In the genomic region with DNA sequence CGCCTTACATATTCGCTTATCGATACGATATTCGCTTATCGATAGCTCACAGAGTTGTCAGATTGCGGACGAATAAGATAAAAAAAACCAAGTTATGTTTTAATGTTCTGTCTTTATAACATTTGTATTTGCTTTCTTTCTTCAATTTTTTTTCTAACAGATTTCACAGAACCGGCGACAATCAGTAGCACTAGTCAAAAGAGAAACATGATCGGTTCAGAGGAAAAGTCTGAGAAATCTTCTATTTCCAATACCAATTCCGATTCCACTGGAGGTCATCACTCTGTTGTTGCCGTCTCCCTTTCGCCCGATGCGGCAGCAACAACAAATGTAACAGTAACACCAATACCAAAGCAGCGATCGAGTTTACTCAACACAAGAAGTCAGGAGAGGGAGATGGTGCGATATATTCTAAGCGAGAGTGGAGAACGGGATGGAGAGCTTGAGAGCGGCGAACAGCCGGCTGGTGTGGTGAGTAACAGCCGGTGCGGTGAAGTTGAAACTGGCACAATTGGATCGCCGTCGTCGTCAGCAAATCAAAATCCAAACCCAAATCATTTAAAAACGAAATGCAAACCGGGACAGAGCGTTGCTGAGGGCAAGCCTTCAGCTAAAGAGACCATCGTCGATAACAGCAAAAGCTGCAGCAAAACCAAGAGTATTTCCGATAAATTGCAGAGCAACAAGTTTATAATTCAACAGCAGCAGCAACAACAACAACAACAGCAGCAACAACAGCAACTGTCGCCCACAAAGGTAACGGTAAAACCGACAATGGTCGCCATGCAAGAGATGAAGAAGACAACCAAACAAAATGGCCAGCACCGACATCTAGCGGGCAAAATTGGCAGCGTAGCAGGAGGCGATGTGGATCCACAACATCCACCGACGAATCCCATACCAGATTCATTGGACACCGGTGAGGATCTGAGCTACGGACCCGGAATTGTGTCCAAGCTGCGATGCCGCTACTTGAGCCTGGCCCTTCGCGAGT, we compare ENCODE assay signal across 1 fruit fly cellular context.
TF ChIP-seq lines count a peak whose summit lies in the region.

No protein-coding gene starts in this region.

TF ChIP-seq in whole organism, embryonic, 481 proteins besides CTCF, POLR2A, EP300 and RAD21 (continued from another document and continues in another):
- no peak for TF ChIP-seq hkb (optimal IDR thresholded peaks at IDR 0.05; lab: Kevin White, UChicago)
- TF ChIP-seq hkb (GFP tag; IDR thresholded peaks at IDR 0.05; lab: Robert Waterston, UW): no peak
- TF ChIP-seq ci (GFP tag; IDR thresholded peaks at IDR 0.05; lab: Robert Waterston, UW): peak; percentile 72; the same call in 1 of the 3 replicates
- TF ChIP-seq nom (GFP tag; optimal IDR thresholded peaks at IDR 0.05; lab: Kevin White, UChicago): peak; percentile 75
- TF ChIP-seq D (optimal IDR thresholded peaks at IDR 0.05; lab: Kevin White, UChicago): no peak
- no peak for TF ChIP-seq D (GFP tag; optimal IDR thresholded peaks at IDR 0.05; lab: Kevin White, UChicago)
- TF ChIP-seq CG7839 (tag; optimal IDR thresholded peaks at IDR 0.05; lab: Kevin White, UChicago): peak; percentile 62
- TF ChIP-seq CG16813 (GFP tag; IDR thresholded peaks at IDR 0.05; lab: Robert Waterston, UW; ENCODE audit: partially characterized antibody): peak; percentile 54
- TF ChIP-seq disco-r (GFP tag; optimal IDR thresholded peaks at IDR 0.05; lab: Kevin White, UChicago): no peak
- TF ChIP-seq CG17328 (GFP tag; IDR thresholded peaks at IDR 0.05; lab: Robert Waterston, UW): no peak
- TF ChIP-seq Six4 (GFP tag; optimal IDR thresholded peaks at IDR 0.05; lab: Kevin White, UChicago): no peak
- peak; percentile 60 for TF ChIP-seq sd (tag; optimal IDR thresholded peaks at IDR 0.05; lab: Kevin White, UChicago)
- peak; percentile 18 for TF ChIP-seq trh (GFP tag; optimal IDR thresholded peaks at IDR 0.05; lab: Kevin White, UChicago)
- peak; percentile 41 for TF ChIP-seq CG18619 (GFP tag; optimal IDR thresholded peaks at IDR 0.05; lab: Kevin White, UChicago)
- TF ChIP-seq grau (tag; optimal IDR thresholded peaks at IDR 0.05; lab: Kevin White, UChicago): peak; percentile 76
- TF ChIP-seq CG3281 (GFP tag; optimal IDR thresholded peaks at IDR 0.05; lab: Kevin White, UChicago): peak; percentile 71
- peak; percentile 78 for TF ChIP-seq CG9817 (tag; optimal IDR thresholded peaks at IDR 0.05; lab: Kevin White, UChicago)
- peak; percentile 79 for TF ChIP-seq shn (GFP tag; optimal IDR thresholded peaks at IDR 0.05; lab: Kevin White, UChicago)
- no peak for TF ChIP-seq jigr1 (GFP tag; IDR thresholded peaks at IDR 0.05; lab: Robert Waterston, UW)
- TF ChIP-seq CG15479 (GFP tag; optimal IDR thresholded peaks at IDR 0.05; lab: Kevin White, UChicago): no peak
- peak; percentile 2 for TF ChIP-seq CG1233 (GFP tag; optimal IDR thresholded peaks at IDR 0.05; lab: Kevin White, UChicago)
- TF ChIP-seq ewg (GFP tag; optimal IDR thresholded peaks at IDR 0.05; lab: Kevin White, UChicago): peak; percentile 1
- TF ChIP-seq CG4707 (GFP tag; optimal IDR thresholded peaks at IDR 0.05; lab: Kevin White, UChicago): no peak
- peak; percentile 51 for TF ChIP-seq CG10654 (GFP tag; optimal IDR thresholded peaks at IDR 0.05; lab: Kevin White, UChicago)
- TF ChIP-seq CG8478 (optimal IDR thresholded peaks at IDR 0.05; lab: Kevin White, UChicago): peak; percentile 75
- no peak for TF ChIP-seq GATAe (GFP tag; conservative IDR thresholded peaks at IDR 0.05; lab: Robert Waterston, UW)
- no peak for TF ChIP-seq corto (GFP tag; optimal IDR thresholded peaks at IDR 0.05; lab: Kevin White, UChicago)
- peak; percentile 35 for TF ChIP-seq dm (GFP tag; optimal IDR thresholded peaks at IDR 0.05; lab: Kevin White, UChicago)
- no peak for TF ChIP-seq CG11696 (GFP tag; IDR thresholded peaks at IDR 0.05; lab: Robert Waterston, UW)
- TF ChIP-seq CG6689 (GFP tag; IDR thresholded peaks at IDR 0.05; lab: Robert Waterston, UW): peak; percentile 50
- peak; percentile 75 for TF ChIP-seq CG9932 (GFP tag; IDR thresholded peaks at IDR 0.05; lab: Robert Waterston, UW)
- peak; percentile 50 for TF ChIP-seq pzg (GFP tag; optimal IDR thresholded peaks at IDR 0.05; lab: Kevin White, UChicago)
- no peak for TF ChIP-seq CG14965 (GFP tag; optimal IDR thresholded peaks at IDR 0.05; lab: Kevin White, UChicago; ENCODE audit: borderline replicate concordance)
- TF ChIP-seq aop (GFP tag; IDR thresholded peaks at IDR 0.05; lab: Robert Waterston, UW): no peak
- no peak for TF ChIP-seq TFAM (GFP tag; optimal IDR thresholded peaks at IDR 0.05; lab: Kevin White, UChicago)
- no peak for TF ChIP-seq toy (GFP tag; IDR thresholded peaks at IDR 0.05; lab: Robert Waterston, UW)
- peak; percentile 71 for TF ChIP-seq Fer1 (GFP tag; optimal IDR thresholded peaks at IDR 0.05; lab: Kevin White, UChicago)
- no peak for TF ChIP-seq tna (GFP tag; IDR thresholded peaks at IDR 0.05; lab: Robert Waterston, UW; ENCODE audit: partially characterized antibody)
- TF ChIP-seq CG11398 (GFP tag; optimal IDR thresholded peaks at IDR 0.05; lab: Kevin White, UChicago): peak; percentile 18
- peak; percentile 9; the same call in 1 of the 2 replicates for TF ChIP-seq onecut (GFP tag; IDR thresholded peaks at IDR 0.05; lab: Robert Waterston, UW)
- TF ChIP-seq bcd (GFP tag; optimal IDR thresholded peaks at IDR 0.05; lab: Kevin White, UChicago): peak; percentile 36
- peak; percentile 64; the same call in 1 of the 2 replicates for TF ChIP-seq crol (GFP tag; IDR thresholded peaks at IDR 0.05; lab: Robert Waterston, UW)
- peak; percentile 93 for TF ChIP-seq Ets65A (GFP tag; lab: Kevin White, UChicago)
- peak in 1 of 2 experiments; percentile 99 for TF ChIP-seq Hr78 (GFP tag; optimal IDR thresholded peaks at IDR 0.05; lab: Kevin White, UChicago)
- peak; percentile 57 for TF ChIP-seq tin (GFP tag; optimal IDR thresholded peaks at IDR 0.05; lab: Kevin White, UChicago)
- no peak; the same call in 2 of the 3 replicates for TF ChIP-seq H15 (GFP tag; IDR thresholded peaks at IDR 0.05; lab: Robert Waterston, UW)
- peak; percentile 63 for TF ChIP-seq PHDP (tag; optimal IDR thresholded peaks at IDR 0.05; lab: Kevin White, UChicago)
- TF ChIP-seq CG30431 (GFP tag; optimal IDR thresholded peaks at IDR 0.05; lab: Kevin White, UChicago): peak; percentile 6
- TF ChIP-seq C15 (GFP tag; IDR thresholded peaks at IDR 0.05; lab: Robert Waterston, UW): no peak
- TF ChIP-seq CG17359 (tag; optimal IDR thresholded peaks at IDR 0.05; lab: Kevin White, UChicago): peak; percentile 46
- TF ChIP-seq CG32772 (GFP tag; IDR thresholded peaks at IDR 0.05; lab: Robert Waterston, UW): peak; percentile 65
- no peak for TF ChIP-seq luna (GFP tag; optimal IDR thresholded peaks at IDR 0.05; lab: Kevin White, UChicago)
- peak; percentile 5 for TF ChIP-seq dmrt11E (tag; optimal IDR thresholded peaks at IDR 0.05; lab: Kevin White, UChicago)
- peak; percentile 2 for TF ChIP-seq kah (GFP tag; optimal IDR thresholded peaks at IDR 0.05; lab: Kevin White, UChicago)
- peak; percentile 69 for TF ChIP-seq Scr (GFP tag; IDR thresholded peaks at IDR 0.05; lab: Robert Waterston, UW; ENCODE audit: partially characterized antibody)
- 0 out of 3 replicates have a peak, but pooled peaks have one; percentile 28 for TF ChIP-seq CG11695 (GFP tag; IDR thresholded peaks at IDR 0.05; lab: Robert Waterston, UW)
- peak; percentile 70 for TF ChIP-seq Hmr (GFP tag; optimal IDR thresholded peaks at IDR 0.05; lab: Kevin White, UChicago)
- TF ChIP-seq CG2202 (tag; optimal IDR thresholded peaks at IDR 0.05; lab: Kevin White, UChicago): no peak
- no peak for TF ChIP-seq MTF-1 (GFP tag; optimal IDR thresholded peaks at IDR 0.05; lab: Kevin White, UChicago; ENCODE audit: borderline replicate concordance)
- TF ChIP-seq CG13624 (GFP tag; optimal IDR thresholded peaks at IDR 0.05; lab: Kevin White, UChicago): peak; percentile 74
- peak; percentile 31 for TF ChIP-seq CG13775 (GFP tag; optimal IDR thresholded peaks at IDR 0.05; lab: Kevin White, UChicago)
- no peak for TF ChIP-seq CG12299 (tag; optimal IDR thresholded peaks at IDR 0.05; lab: Kevin White, UChicago)
- TF ChIP-seq CG16779 (GFP tag; IDR thresholded peaks at IDR 0.05; lab: Robert Waterston, UW): no peak
- TF ChIP-seq Taf1 (GFP tag; IDR thresholded peaks at IDR 0.05; lab: Robert Waterston, UW): no peak
- peak; percentile 59 for TF ChIP-seq D19B (GFP tag; optimal IDR thresholded peaks at IDR 0.05; lab: Kevin White, UChicago)
- peak in 1 of 2 experiments; percentile 23 for TF ChIP-seq crp (GFP tag; optimal IDR thresholded peaks at IDR 0.05; lab: Kevin White, UChicago)
- peak; percentile 69 for TF ChIP-seq Dref (GFP tag; IDR thresholded peaks at IDR 0.05; lab: Robert Waterston, UW)
- TF ChIP-seq Bdp1 (GFP tag; optimal IDR thresholded peaks at IDR 0.05; lab: Kevin White, UChicago): no peak
- no peak for TF ChIP-seq danr (GFP tag; IDR thresholded peaks at IDR 0.05; lab: Robert Waterston, UW)
- peak; percentile 75 for TF ChIP-seq CG13287 (GFP tag; IDR thresholded peaks at IDR 0.05; lab: Robert Waterston, UW; ENCODE audit: partially characterized antibody)
- TF ChIP-seq Med (GFP tag; lab: Kevin White, UChicago): peak; percentile 93
- TF ChIP-seq HmgD (GFP tag; optimal IDR thresholded peaks at IDR 0.05; lab: Kevin White, UChicago): peak; percentile 49
- TF ChIP-seq phol (tag; optimal IDR thresholded peaks at IDR 0.05; lab: Kevin White, UChicago): peak; percentile 60
- TF ChIP-seq CG31441 (GFP tag; IDR thresholded peaks at IDR 0.05; lab: Robert Waterston, UW): peak; percentile 42; the same call in 1 of the 2 replicates
- TF ChIP-seq gfzf (GFP tag; optimal IDR thresholded peaks at IDR 0.05; lab: Kevin White, UChicago): peak; percentile 14
- TF ChIP-seq gt (GFP tag; IDR thresholded peaks at IDR 0.05; lab: Robert Waterston, UW): no peak
- TF ChIP-seq ac (GFP tag; optimal IDR thresholded peaks at IDR 0.05; lab: Kevin White, UChicago): no peak
- TF ChIP-seq Ets97D (GFP tag; optimal IDR thresholded peaks at IDR 0.05; lab: Kevin White, UChicago): peak; percentile 57
- peak; percentile 39 for TF ChIP-seq CG10366 (GFP tag; IDR thresholded peaks at IDR 0.05; lab: Robert Waterston, UW)
- peak; percentile 62 for TF ChIP-seq CG3847 (GFP tag; IDR thresholded peaks at IDR 0.05; lab: Robert Waterston, UW)
- no peak for TF ChIP-seq Sin3A (optimal IDR thresholded peaks at IDR 0.05; lab: Kevin White, UChicago)
- TF ChIP-seq CG10321 (GFP tag; IDR thresholded peaks at IDR 0.05; lab: Robert Waterston, UW): peak; percentile 85
- TF ChIP-seq CG32767 (GFP tag; IDR thresholded peaks at IDR 0.05; lab: Robert Waterston, UW): no peak
- peak; percentile 58 for TF ChIP-seq CG18764 (GFP tag; optimal IDR thresholded peaks at IDR 0.05; lab: Kevin White, UChicago)
- peak; percentile 66 for TF ChIP-seq maf-S (GFP tag; optimal IDR thresholded peaks at IDR 0.05; lab: Kevin White, UChicago)
- peak; percentile 35 for TF ChIP-seq CG9876 (GFP tag; optimal IDR thresholded peaks at IDR 0.05; lab: Kevin White, UChicago)
- TF ChIP-seq pros (GFP tag; optimal IDR thresholded peaks at IDR 0.05; lab: Kevin White, UChicago): peak; percentile 68
- no peak for TF ChIP-seq CG31388 (GFP tag; optimal IDR thresholded peaks at IDR 0.05; lab: Kevin White, UChicago)
- TF ChIP-seq bowl (GFP tag; IDR thresholded peaks at IDR 0.05; lab: Robert Waterston, UW): no peak
- TF ChIP-seq Atf3 (GFP tag; optimal IDR thresholded peaks at IDR 0.05; lab: Kevin White, UChicago): peak; percentile 23
- peak; percentile 87 for TF ChIP-seq CG34376 (GFP tag; optimal IDR thresholded peaks at IDR 0.05; lab: Kevin White, UChicago)
- peak; percentile 77 for TF ChIP-seq mam (GFP tag; optimal IDR thresholded peaks at IDR 0.05; lab: Kevin White, UChicago)
- peak; percentile 48 for TF ChIP-seq unpg (GFP tag; optimal IDR thresholded peaks at IDR 0.05; lab: Kevin White, UChicago)
- no peak for TF ChIP-seq gsb (GFP tag; IDR thresholded peaks at IDR 0.05; lab: Robert Waterston, UW)
- peak; percentile 47; the same call in 1 of the 2 replicates for TF ChIP-seq MBD-R2 (GFP tag; IDR thresholded peaks at IDR 0.05; lab: Robert Waterston, UW)
- TF ChIP-seq Camta (GFP tag; optimal IDR thresholded peaks at IDR 0.05; lab: Kevin White, UChicago): peak; percentile 61
- TF ChIP-seq Neu2 (GFP tag; optimal IDR thresholded peaks at IDR 0.05; lab: Kevin White, UChicago; ENCODE audit: borderline replicate concordance): no peak
- TF ChIP-seq Vsx1 (GFP tag; optimal IDR thresholded peaks at IDR 0.05; lab: Kevin White, UChicago): peak; percentile 40
- no peak for TF ChIP-seq CG1024 (GFP tag; IDR thresholded peaks at IDR 0.05; lab: Robert Waterston, UW)
- peak; percentile 56 for TF ChIP-seq CG15696 (tag; optimal IDR thresholded peaks at IDR 0.05; lab: Kevin White, UChicago)
- TF ChIP-seq exex (tag; optimal IDR thresholded peaks at IDR 0.05; lab: Kevin White, UChicago): peak; percentile 46
- TF ChIP-seq CG12744 (GFP tag; optimal IDR thresholded peaks at IDR 0.05; lab: Kevin White, UChicago): peak; percentile 25
- TF ChIP-seq otp (GFP tag; IDR thresholded peaks at IDR 0.05; lab: Robert Waterston, UW): no peak
- TF ChIP-seq hth (optimal IDR thresholded peaks at IDR 0.05; lab: Kevin White, UChicago): no peak
- TF ChIP-seq CG17568 (GFP tag; optimal IDR thresholded peaks at IDR 0.05; lab: Kevin White, UChicago): peak; percentile 19
- 0 out of 3 replicates have a peak, but pooled peaks have one; percentile 15 for TF ChIP-seq CG11560 (tag; IDR thresholded peaks at IDR 0.05; lab: Robert Waterston, UW)
- TF ChIP-seq Dip3 (GFP tag; optimal IDR thresholded peaks at IDR 0.05; lab: Kevin White, UChicago): peak; percentile 74
- peak; percentile 69 for TF ChIP-seq CHES-1-like (GFP tag; optimal IDR thresholded peaks at IDR 0.05; lab: Kevin White, UChicago)
- TF ChIP-seq CG7556 (GFP tag; optimal IDR thresholded peaks at IDR 0.05; lab: Kevin White, UChicago): peak; percentile 65
- peak; percentile 46 for TF ChIP-seq Ssrp (tag; optimal IDR thresholded peaks at IDR 0.05; lab: Kevin White, UChicago)
- peak; percentile 84 for TF ChIP-seq CG15514 (GFP tag; optimal IDR thresholded peaks at IDR 0.05; lab: Kevin White, UChicago)
- peak; percentile 54 for TF ChIP-seq CG9609 (GFP tag; optimal IDR thresholded peaks at IDR 0.05; lab: Kevin White, UChicago)
- peak; percentile 70 for TF ChIP-seq lbe (GFP tag; optimal IDR thresholded peaks at IDR 0.05; lab: Kevin White, UChicago)
- TF ChIP-seq CG8388 (GFP tag; optimal IDR thresholded peaks at IDR 0.05; lab: Kevin White, UChicago): peak; percentile 2
- TF ChIP-seq CG15011 (GFP tag; optimal IDR thresholded peaks at IDR 0.05; lab: Kevin White, UChicago): no peak
- no peak for TF ChIP-seq lov (optimal IDR thresholded peaks at IDR 0.05; lab: Kevin White, UChicago)
- TF ChIP-seq lov (GFP tag; IDR thresholded peaks at IDR 0.05; lab: Robert Waterston, UW): no peak
- TF ChIP-seq CG7357 (GFP tag; IDR thresholded peaks at IDR 0.05; lab: Robert Waterston, UW): no peak
- TF ChIP-seq CG14710 (tag; optimal IDR thresholded peaks at IDR 0.05; lab: Kevin White, UChicago): peak; percentile 66
